Fruit fly (Drosophila melanogaster) whole organism, prepupa: ENCODE results near the gene CG6983.

Source experiments
- Blimp-1 ChIP-seq: fragments of 200-800 bp; sonication (Bioruptor generic); optimal IDR thresholded peaks from 3 replicates; lab custom pipeline; 2017; ENCODE audit warnings: missing biosample characterization, missing genetic modification characterization, mild to moderate bottlenecking, moderate library complexity, missing genetic modification reagents
- CG10631 ChIP-seq: fragments of 200-800 bp; sonication (Bioruptor generic); optimal IDR thresholded peaks from 2 replicates; lab custom pipeline; 2016; ENCODE audit warnings: missing biosample characterization, missing genetic modification characterization
- CG10669 ChIP-seq: fragments of 200-800 bp; sonication (Bioruptor generic); optimal IDR thresholded peaks from 3 replicates; lab custom pipeline; 2018; ENCODE audit warnings: missing biosample characterization, mild to moderate bottlenecking, missing genetic modification characterization, moderate library complexity
- CG11294 ChIP-seq: fragments of 200-800 bp; sonication (Bioruptor generic); IDR thresholded peaks from 2 replicates; pipeline ENCODE4 v1.3.6; 2022; ENCODE audit warnings: missing biosample characterization, missing genetic modification characterization
- CG11762 ChIP-seq: fragments of 200-800 bp; sonication (Bioruptor generic); optimal IDR thresholded peaks from 3 replicates; lab custom pipeline; 2016; ENCODE audit warnings: missing biosample characterization, missing genetic modification characterization; ENCODE audit not compliant: insufficient read depth
- CG11902 ChIP-seq: fragments of 200-800 bp; sonication (Bioruptor generic); optimal IDR thresholded peaks from 3 replicates; lab custom pipeline; 2016; ENCODE audit warnings: missing biosample characterization, missing genetic modification characterization
- CG15336 ChIP-seq: fragments of 200-800 bp; sonication (Bioruptor generic); IDR thresholded peaks from 2 replicates; pipeline ENCODE4 v1.3.6; 2022; ENCODE audit warnings: missing biosample characterization, missing genetic modification characterization
- CG1621 ChIP-seq: fragments of 200-800 bp; sonication (Bioruptor generic); optimal IDR thresholded peaks from 3 replicates; lab custom pipeline; 2018; ENCODE audit warnings: missing biosample characterization, mild to moderate bottlenecking, missing genetic modification characterization
- CG3032 ChIP-seq: fragments of 200-800 bp; optimal IDR thresholded peaks from 2 replicates; lab custom pipeline; 2019; ENCODE audit warnings: missing biosample characterization, mild to moderate bottlenecking, missing genetic modification characterization, moderate library complexity
- CG31627 ChIP-seq: fragments of 200-800 bp; sonication (Bioruptor generic); optimal IDR thresholded peaks from 3 replicates; lab custom pipeline; 2016; ENCODE audit warnings: missing biosample characterization, missing genetic modification characterization
- CG32006 ChIP-seq: fragments of 200-800 bp; sonication (Bioruptor generic); optimal IDR thresholded peaks from 3 replicates; lab custom pipeline; 2017; ENCODE audit warnings: missing biosample characterization, mild to moderate bottlenecking, missing genetic modification characterization
- CG34406 ChIP-seq: fragments of 200-800 bp; sonication (Bioruptor generic); optimal IDR thresholded peaks from 3 replicates; lab custom pipeline; 2016; ENCODE audit warnings: missing biosample characterization, missing genetic modification characterization
- CG6163 ChIP-seq: fragments of 200-800 bp; sonication (Bioruptor generic); IDR thresholded peaks from 3 replicates; pipeline ENCODE4 v1.3.6; 2022; ENCODE audit warnings: missing biosample characterization, missing genetic modification characterization
- CG6276 ChIP-seq: fragments of 200-800 bp; sonication (Bioruptor generic); optimal IDR thresholded peaks from 2 replicates; lab custom pipeline; 2017; ENCODE audit warnings: missing biosample characterization, mild to moderate bottlenecking, missing genetic modification characterization
- CG6792 ChIP-seq: fragments of 200-800 bp; sonication (Bioruptor generic); optimal IDR thresholded peaks from 3 replicates; lab custom pipeline; 2016; ENCODE audit warnings: missing biosample characterization, missing genetic modification characterization
- CG6808 ChIP-seq: fragments of 200-800 bp; sonication (Bioruptor generic); optimal IDR thresholded peaks from 3 replicates; lab custom pipeline; 2017; ENCODE audit warnings: missing biosample characterization, missing genetic modification characterization, mild to moderate bottlenecking, moderate library complexity, missing genetic modification reagents
- CG6854 ChIP-seq: fragments of 200-800 bp; sonication (Bioruptor generic); optimal IDR thresholded peaks from 2 replicates; lab custom pipeline; 2017; ENCODE audit warnings: missing biosample characterization, mild to moderate bottlenecking, missing genetic modification characterization
- CG7368 ChIP-seq: fragments of 200-800 bp; sonication (Bioruptor generic); optimal IDR thresholded peaks from 3 replicates; lab custom pipeline; 2016; ENCODE audit warnings: missing biosample characterization, missing genetic modification characterization
- CG8119 ChIP-seq: fragments of 200-800 bp; sonication (Bioruptor generic); IDR thresholded peaks from 3 replicates; pipeline ENCODE4 v1.3.6; 2022; ENCODE audit warnings: missing biosample characterization, missing genetic modification characterization
- CG8319 ChIP-seq: fragments of 200-800 bp; sonication (Bioruptor generic); optimal IDR thresholded peaks from 3 replicates; lab custom pipeline; 2016; ENCODE audit warnings: missing biosample characterization, missing genetic modification characterization
- CG8632 ChIP-seq: fragments of 200-800 bp; sonication (Bioruptor generic); optimal IDR thresholded peaks from 3 replicates; lab custom pipeline; 2016; ENCODE audit warnings: missing biosample characterization, missing genetic modification characterization
- Eip75B ChIP-seq: fragments of 200-800 bp; sonication (Bioruptor generic); optimal IDR thresholded peaks from 3 replicates; lab custom pipeline; 2016; ENCODE audit warnings: missing biosample characterization, missing genetic modification characterization
- Eip78C ChIP-seq: fragments of 200-800 bp; sonication (Bioruptor generic); peaks from one replicate; lab custom pipeline; 2016; ENCODE audit warnings: missing biosample characterization, missing genetic modification characterization
- Eip93F ChIP-seq: fragments of 200-800 bp; sonication (Bioruptor generic); optimal IDR thresholded peaks from 2 replicates; lab custom pipeline; 2016; ENCODE audit warnings: missing biosample characterization, mild to moderate bottlenecking, missing genetic modification characterization
- Ets21C ChIP-seq: fragments of 200-800 bp; sonication (Bioruptor generic); optimal IDR thresholded peaks from 3 replicates; lab custom pipeline; 2016; ENCODE audit warnings: missing biosample characterization, missing genetic modification characterization
- Ets96B ChIP-seq: fragments of 200-800 bp; optimal IDR thresholded peaks from 2 replicates; lab custom pipeline; 2019; ENCODE audit warnings: missing biosample characterization, mild to moderate bottlenecking, missing genetic modification characterization, moderate library complexity
- Gug ChIP-seq: fragments of 200-800 bp; sonication (Bioruptor generic); IDR thresholded peaks from 2 replicates; pipeline ENCODE4 v1.3.6; 2022; ENCODE audit warnings: missing biosample characterization, missing genetic modification characterization
- Hr39 ChIP-seq: fragments of 200-800 bp; sonication (Bioruptor generic); optimal IDR thresholded peaks from 2 replicates; lab custom pipeline; 2016; ENCODE audit warnings: missing biosample characterization, missing genetic modification characterization
- Hr4 ChIP-seq: fragments of 200-800 bp; sonication (Bioruptor generic); optimal IDR thresholded peaks from 3 replicates; lab custom pipeline; 2016; ENCODE audit warnings: missing biosample characterization, missing genetic modification characterization
- Lpt ChIP-seq: fragments of 200-800 bp; sonication (Bioruptor generic); optimal IDR thresholded peaks from 3 replicates; lab custom pipeline; 2016; ENCODE audit warnings: missing biosample characterization, missing genetic modification characterization
- Met ChIP-seq: fragments of 200-800 bp; sonication (Bioruptor generic); optimal IDR thresholded peaks from 3 replicates; lab custom pipeline; 2016; ENCODE audit warnings: missing biosample characterization, missing genetic modification characterization
- OdsH ChIP-seq: fragments of 200-800 bp; sonication (Bioruptor generic); optimal IDR thresholded peaks from 3 replicates; lab custom pipeline; 2016; ENCODE audit warnings: missing biosample characterization, missing genetic modification characterization
- Smox ChIP-seq: fragments of 200-800 bp; sonication (Bioruptor generic); optimal IDR thresholded peaks from 3 replicates; lab custom pipeline; 2016; ENCODE audit warnings: missing biosample characterization, missing genetic modification characterization
- achi ChIP-seq: fragments of 200-800 bp; sonication (Bioruptor generic); optimal IDR thresholded peaks from 3 replicates; lab custom pipeline; 2016; ENCODE audit warnings: missing biosample characterization, missing genetic modification characterization
- acj6 ChIP-seq: fragments of 200-800 bp; sonication (Bioruptor generic); optimal IDR thresholded peaks from 3 replicates; lab custom pipeline; 2016; ENCODE audit warnings: missing biosample characterization, missing genetic modification characterization
- dac ChIP-seq: fragments of 200-800 bp; sonication (Bioruptor generic); optimal IDR thresholded peaks from 2 replicates; lab custom pipeline; 2017; ENCODE audit warnings: missing biosample characterization, mild to moderate bottlenecking, missing genetic modification characterization
- dsx ChIP-seq: fragments of 200-800 bp; optimal IDR thresholded peaks from 3 replicates; lab custom pipeline; 2019; ENCODE audit warnings: missing biosample characterization, mild to moderate bottlenecking, missing genetic modification characterization, moderate library complexity; ENCODE audit not compliant: poor library complexity, severe bottlenecking
- eg ChIP-seq: fragments of 200-800 bp; sonication (Bioruptor generic); IDR thresholded peaks from 3 replicates; pipeline ENCODE4 v1.3.6; 2022; ENCODE audit warnings: missing biosample characterization, missing genetic modification characterization
- esn ChIP-seq: fragments of 200-800 bp; sonication (Bioruptor generic); optimal IDR thresholded peaks from 2 replicates; lab custom pipeline; 2016; ENCODE audit warnings: missing biosample characterization, mild to moderate bottlenecking, missing genetic modification characterization, moderate library complexity
- fd59A ChIP-seq: fragments of 200-800 bp; sonication (Bioruptor generic); optimal IDR thresholded peaks from 2 replicates; lab custom pipeline; 2017; ENCODE audit warnings: missing biosample characterization, mild to moderate bottlenecking, missing genetic modification characterization, missing genetic modification reagents
- fd85E ChIP-seq: fragments of 200-800 bp; sonication (Bioruptor generic); optimal IDR thresholded peaks from 3 replicates; lab custom pipeline; 2016; ENCODE audit warnings: missing biosample characterization, missing genetic modification characterization
- pdm3 ChIP-seq: fragments of 200-800 bp; sonication (Bioruptor generic); optimal IDR thresholded peaks from 3 replicates; lab custom pipeline; 2016; ENCODE audit warnings: missing biosample characterization, missing genetic modification characterization
- salr ChIP-seq, 2 experiments: fragments of 200-800 bp; sonication (Bioruptor generic); optimal IDR thresholded peaks; 3 replicates each; lab custom pipeline; 2016 to 2018; ENCODE audit warnings: missing biosample characterization in 2 of 2, missing genetic modification characterization in 2 of 2, mild to moderate bottlenecking in 1 of 2
- spab ChIP-seq: fragments of 200-800 bp; sonication (Bioruptor generic); optimal IDR thresholded peaks from 2 replicates; lab custom pipeline; 2017; ENCODE audit warnings: missing biosample characterization, mild to moderate bottlenecking, missing genetic modification characterization, missing genetic modification reagents
- ss ChIP-seq, 2 experiments: fragments of 200-800 bp; sonication (Bioruptor generic); optimal IDR thresholded peaks; 2 replicates in 1 of 2; 3 replicates in 1 of 2; lab custom pipeline; 2017 to 2018; ENCODE audit warnings: mild to moderate bottlenecking in 2 of 2, missing biosample characterization in 2 of 2, missing genetic modification characterization in 2 of 2, moderate library complexity in 1 of 2
- topi ChIP-seq: fragments of 200-800 bp; sonication (Bioruptor generic); optimal IDR thresholded peaks from 3 replicates; lab custom pipeline; 2016; ENCODE audit warnings: missing biosample characterization, missing genetic modification characterization
- vri ChIP-seq: fragments of 200-800 bp; sonication (Bioruptor generic); optimal IDR thresholded peaks from 3 replicates; lab custom pipeline; 2016; ENCODE audit warnings: missing biosample characterization, mild to moderate bottlenecking, missing genetic modification characterization

CG6983 gene

dm6 chr3L:8445027-8445426 is 4.2 kb downstream of the CG6983 start (continued):
- TF ChIP-seq CG8632: no peak
- peak; percentile 5 for TF ChIP-seq dsx (GFP tag; lab: Kevin White, UChicago)
- TF ChIP-seq Ets96B (tag; lab: Kevin White, UChicago): peak; percentile 50
- TF ChIP-seq acj6 (GFP tag; lab: Kevin White, UChicago): peak; percentile 16
- no peak for TF ChIP-seq Smox
- TF ChIP-seq OdsH (GFP tag; lab: Kevin White, UChicago): no peak
- no peak for TF ChIP-seq Eip93F (GFP tag; lab: Kevin White, UChicago)
- peak; percentile 10 to 87 for TF ChIP-seq ss (GFP tag; optimal IDR thresholded peaks at IDR 0.05; lab: Kevin White, UChicago)
- no peak for TF ChIP-seq CG8319
- TF ChIP-seq CG11902 (GFP tag; lab: Kevin White, UChicago): peak; percentile 9
- peak; percentile 31 for TF ChIP-seq CG11762
- peak; percentile 29 for TF ChIP-seq topi (GFP tag; lab: Kevin White, UChicago)
- no peak for TF ChIP-seq Lpt (GFP tag; lab: Kevin White, UChicago)
- no peak for TF ChIP-seq CG10631
- TF ChIP-seq Gug (GFP tag; lab: Robert Waterston, UW): no peak
- peak; percentile 80 for TF ChIP-seq Eip78C (GFP tag; lab: Kevin White, UChicago)
- TF ChIP-seq Hr4: no peak
- TF ChIP-seq CG8119 (GFP tag; lab: Robert Waterston, UW): no peak
- TF ChIP-seq pdm3 (GFP tag; lab: Kevin White, UChicago): no peak
- TF ChIP-seq dac: no peak
- TF ChIP-seq esn (GFP tag; lab: Kevin White, UChicago): peak; percentile 35
- peak; percentile 46 for TF ChIP-seq CG10669
- TF ChIP-seq CG1621 (tag; lab: Kevin White, UChicago): no peak
- no peak for TF ChIP-seq Blimp-1 (GFP tag; lab: Kevin White, UChicago)
- no peak for TF ChIP-seq CG31627 (GFP tag; lab: Kevin White, UChicago)
- TF ChIP-seq vri (GFP tag; lab: Kevin White, UChicago): no peak
- TF ChIP-seq CG11294: no peak
- peak; percentile 7 for TF ChIP-seq CG34406

- peak; percentile 54 for TF ChIP-seq CG1621 (tag; lab: Kevin White, UChicago)
- TF ChIP-seq spab (GFP tag; lab: Kevin White, UChicago): peak; percentile 42
- peak; percentile 2 for TF ChIP-seq CG6808 (GFP tag; lab: Kevin White, UChicago)
- TF ChIP-seq CG7368: peak; percentile 54
- TF ChIP-seq CG3032 (tag; lab: Kevin White, UChicago): peak; percentile 60
- peak; percentile 88 for TF ChIP-seq CG6163
- peak; percentile 68 for TF ChIP-seq CG11294
- peak; percentile 77 for TF ChIP-seq CG10631
- TF ChIP-seq CG11902 (GFP tag; lab: Kevin White, UChicago): peak; percentile 51
- peak; percentile 81 for TF ChIP-seq Eip75B (GFP tag; lab: Kevin White, UChicago)
- TF ChIP-seq CG11762: peak; percentile 47
- TF ChIP-seq CG6854 (GFP tag; lab: Kevin White, UChicago): peak; percentile 34
- TF ChIP-seq Ets21C (GFP tag; lab: Kevin White, UChicago): peak; percentile 65
- TF ChIP-seq salr (GFP tag; optimal IDR thresholded peaks at IDR 0.05; lab: Kevin White, UChicago): peak; percentile 32 to 38
- TF ChIP-seq CG34406: peak; percentile 62
- peak; percentile 64 for TF ChIP-seq CG8632
- TF ChIP-seq CG8319: peak; percentile 62
- TF ChIP-seq CG6792: peak; percentile 81
- TF ChIP-seq Gug (GFP tag; lab: Robert Waterston, UW): peak; percentile 88
- peak; percentile 92 for TF ChIP-seq Eip78C (GFP tag; lab: Kevin White, UChicago)
- TF ChIP-seq CG32006 (GFP tag; lab: Kevin White, UChicago): peak; percentile 62
- TF ChIP-seq eg (GFP tag; lab: Robert Waterston, UW): peak; percentile 91
- peak; percentile 14 for TF ChIP-seq fd85E (GFP tag; lab: Kevin White, UChicago)
- TF ChIP-seq pdm3 (GFP tag; lab: Kevin White, UChicago): peak; percentile 84
- TF ChIP-seq acj6 (GFP tag; lab: Kevin White, UChicago): peak; percentile 81
- TF ChIP-seq Blimp-1 (GFP tag; lab: Kevin White, UChicago): no peak
- TF ChIP-seq CG6276 (GFP tag; lab: Kevin White, UChicago): no peak
- TF ChIP-seq Met (GFP tag; lab: Kevin White, UChicago): peak; percentile 83
- TF ChIP-seq fd59A (GFP tag; lab: Kevin White, UChicago): peak; percentile 13
- TF ChIP-seq CG15336 (GFP tag; lab: Robert Waterston, UW): peak; percentile 78
- peak; percentile 79 for TF ChIP-seq Hr39
- TF ChIP-seq dsx (GFP tag; lab: Kevin White, UChicago): peak; percentile 60
- TF ChIP-seq achi: peak; percentile 75
Observed at dm6 chr3L:8441745-8442575, 7.2 kb downstream of the CG6983 start, which contains the start of gene Unr. TSS of gene Unr (minus strand) at chr3L:8442381.
